Fruit fly (Drosophila melanogaster) whole organism, embryonic: Measurements from ENCODE around the gene CG6168.

Experiments
- Aef1 ChIP-seq: fragments of 200-800 bp; sonication (Bioruptor generic); IDR thresholded peaks from 3 replicates; pipeline ENCODE4 v1.3.6; 2022; ENCODE audit warnings: missing biosample characterization, missing genetic modification characterization
- Bteb2 ChIP-seq: fragments of 200-800 bp; sonication (Bioruptor generic); optimal IDR thresholded peaks from 2 replicates; lab custom pipeline; 2016; ENCODE audit warnings: missing biosample characterization, missing genetic modification characterization
- CG1024 ChIP-seq: fragments of 200-800 bp; sonication (Bioruptor generic); IDR thresholded peaks from 2 replicates; pipeline ENCODE4 v1.3.6; 2022; ENCODE audit warnings: missing biosample characterization, missing genetic modification characterization
- CG11093 ChIP-seq: fragments of 200-800 bp; sonication (Bioruptor generic); IDR thresholded peaks from 3 replicates; pipeline ENCODE4 v1.3.6; 2022; ENCODE audit warnings: missing biosample characterization, missing genetic modification characterization
- CG12391 ChIP-seq: fragments of 200-800 bp; sonication (Bioruptor generic); optimal IDR thresholded peaks from 3 replicates; lab custom pipeline; 2018; ENCODE audit warnings: missing biosample characterization, mild to moderate bottlenecking, missing genetic modification characterization, moderate library complexity
- CG13424 ChIP-seq: fragments of 200-800 bp; sonication (Bioruptor generic); optimal IDR thresholded peaks from 2 replicates; lab custom pipeline; 2019; ENCODE audit warnings: missing biosample characterization, mild to moderate bottlenecking, missing genetic modification characterization, moderate library complexity
- CG14667 ChIP-seq: fragments of 200-800 bp; sonication (Bioruptor generic); IDR thresholded peaks from 2 replicates; pipeline ENCODE4 v1.3.6; 2022; ENCODE audit warnings: missing biosample characterization, missing genetic modification characterization
- CG15479 ChIP-seq: fragments of 200-800 bp; sonication (Bioruptor generic); optimal IDR thresholded peaks from 3 replicates; lab custom pipeline; 2019; ENCODE audit warnings: missing biosample characterization, mild to moderate bottlenecking, missing genetic modification characterization, moderate library complexity
- CG16813 ChIP-seq: fragments of 200-800 bp; sonication (Bioruptor generic); IDR thresholded peaks from 3 replicates; pipeline ENCODE4 v1.3.6; 2022; ENCODE audit warnings: missing biosample characterization, missing genetic modification characterization; ENCODE audit not compliant: partially characterized antibody
- CG17361 ChIP-seq: fragments of 200-800 bp; sonication (Bioruptor generic); IDR thresholded peaks from 3 replicates; pipeline ENCODE4 v1.3.6; 2022; ENCODE audit warnings: missing biosample characterization, missing genetic modification characterization
- CG2116 ChIP-seq: fragments of 200-800 bp; sonication (Bioruptor generic); optimal IDR thresholded peaks from 3 replicates; lab custom pipeline; 2018; ENCODE audit warnings: missing biosample characterization, mild to moderate bottlenecking, missing genetic modification characterization
- CG2120 ChIP-seq: fragments of 200-800 bp; sonication (Bioruptor generic); optimal IDR thresholded peaks from 3 replicates; lab custom pipeline; 2016; ENCODE audit warnings: missing biosample characterization, missing genetic modification characterization
- CG2889 ChIP-seq: fragments of 200-800 bp; sonication (Bioruptor generic); IDR thresholded peaks from 3 replicates; pipeline ENCODE4 v1.3.6; 2022; ENCODE audit warnings: missing biosample characterization, missing genetic modification characterization
- CG31365 ChIP-seq: fragments of 200-800 bp; sonication (Bioruptor generic); optimal IDR thresholded peaks from 2 replicates; lab custom pipeline; 2018; ENCODE audit warnings: missing biosample characterization, mild to moderate bottlenecking, missing genetic modification characterization
- CG34422 ChIP-seq: fragments of 200-800 bp; sonication (Bioruptor generic); IDR thresholded peaks from 3 replicates; pipeline ENCODE4 v1.3.6; 2022; ENCODE audit warnings: missing biosample characterization, missing genetic modification characterization
- CG4328 ChIP-seq: fragments of 200-800 bp; sonication (Bioruptor generic); optimal IDR thresholded peaks from 3 replicates; lab custom pipeline; 2017; ENCODE audit warnings: missing biosample characterization, missing genetic modification reagents, missing genetic modification characterization
- CG4854 ChIP-seq: fragments of 200-800 bp; sonication (Bioruptor generic); optimal IDR thresholded peaks from 2 replicates; lab custom pipeline; 2016; ENCODE audit warnings: missing biosample characterization, missing genetic modification characterization, inconsistent platforms
- CG7556 ChIP-seq: fragments of 200-800 bp; sonication (Bioruptor generic); optimal IDR thresholded peaks from 2 replicates; lab custom pipeline; 2017; ENCODE audit warnings: missing biosample characterization, mild to moderate bottlenecking, missing genetic modification characterization
- CG7963 ChIP-seq: fragments of 200-800 bp; sonication (Bioruptor generic); IDR thresholded peaks from 3 replicates; pipeline ENCODE4 v1.3.6; 2022; ENCODE audit warnings: missing biosample characterization, missing genetic modification characterization; ENCODE audit not compliant: partially characterized antibody
- CG8765 ChIP-seq: fragments of 200-800 bp; sonication (Bioruptor generic); IDR thresholded peaks from 2 replicates; pipeline ENCODE4 v1.3.6; 2022; ENCODE audit warnings: missing biosample characterization, missing genetic modification characterization
- CG8944 ChIP-seq: fragments of 200-800 bp; sonication (Bioruptor generic); optimal IDR thresholded peaks from 3 replicates; lab custom pipeline; 2016; ENCODE audit warnings: missing biosample characterization, missing genetic modification characterization
- CG9932 ChIP-seq: fragments of 200-800 bp; sonication (Bioruptor generic); IDR thresholded peaks from 2 replicates; pipeline ENCODE4 v1.3.6; 2022; ENCODE audit warnings: missing biosample characterization, missing genetic modification characterization
- CoRest ChIP-seq: fragments of 200-800 bp; sonication (Bioruptor generic); optimal IDR thresholded peaks from 3 replicates; lab custom pipeline; 2018; ENCODE audit warnings: missing biosample characterization, mild to moderate bottlenecking, missing genetic modification characterization, moderate library complexity
- Gsc ChIP-seq: fragments of 200-800 bp; sonication (Bioruptor generic); IDR thresholded peaks from 2 replicates; pipeline ENCODE4 v1.3.6; 2022; ENCODE audit warnings: missing biosample characterization, missing genetic modification characterization
- HLH3B ChIP-seq: fragments of 200-800 bp; sonication (Bioruptor generic); IDR thresholded peaks from 2 replicates; pipeline ENCODE4 v1.3.6; 2022; ENCODE audit warnings: missing biosample characterization, missing genetic modification characterization
- HLH54F ChIP-seq: fragments of 200-800 bp; sonication (Bioruptor generic); optimal IDR thresholded peaks from 3 replicates; lab custom pipeline; 2016; ENCODE audit warnings: missing biosample characterization, missing genetic modification characterization
- HmgZ ChIP-seq: fragments of 200-800 bp; sonication (Bioruptor generic); optimal IDR thresholded peaks from 2 replicates; lab custom pipeline; 2018; ENCODE audit warnings: missing biosample characterization, mild to moderate bottlenecking, missing genetic modification characterization
- MBD-R2 ChIP-seq: fragments of 200-800 bp; sonication (Bioruptor generic); IDR thresholded peaks from 2 replicates; pipeline ENCODE4 v1.3.6; 2022; ENCODE audit warnings: missing biosample characterization, missing genetic modification characterization
- Mes4 ChIP-seq: fragments of 200-800 bp; sonication (Bioruptor generic); optimal IDR thresholded peaks from 2 replicates; lab custom pipeline; 2016; ENCODE audit warnings: missing biosample characterization, missing genetic modification characterization
- Ptx1 ChIP-seq: fragments of 200-800 bp; sonication (Bioruptor generic); IDR thresholded peaks from 2 replicates; pipeline ENCODE4 v1.3.6; 2022; ENCODE audit warnings: missing biosample characterization, missing genetic modification characterization
- Sox102F ChIP-seq: fragments of 200-800 bp; sonication (Bioruptor generic); optimal IDR thresholded peaks from 2 replicates; lab custom pipeline; 2018; ENCODE audit warnings: missing biosample characterization, mild to moderate bottlenecking, missing genetic modification characterization, moderate library complexity
- Sry-δ ChIP-seq: fragments of 200-800 bp; sonication (Bioruptor generic); optimal IDR thresholded peaks from 2 replicates; lab custom pipeline; 2016; ENCODE audit warnings: missing biosample characterization, missing genetic modification characterization
- Usf ChIP-seq: fragments of 200-800 bp; sonication (Bioruptor generic); optimal IDR thresholded peaks from 2 replicates; lab custom pipeline; 2017; ENCODE audit warnings: missing genotype, missing biosample characterization, missing genetic modification characterization
- cad ChIP-seq: fragments of >200 bp; optimal IDR thresholded peaks from 2 replicates; lab custom pipeline; 2017; ENCODE audit warnings: missing biosample characterization, missing genetic modification characterization
- disco-r ChIP-seq: fragments of 200-800 bp; sonication (Bioruptor generic); optimal IDR thresholded peaks from 2 replicates; lab custom pipeline; 2016; ENCODE audit warnings: missing biosample characterization, missing genetic modification characterization
- dmrt11E ChIP-seq: fragments of 200-800 bp; sonication (Bioruptor generic); optimal IDR thresholded peaks from 3 replicates; lab custom pipeline; 2018; ENCODE audit warnings: missing biosample characterization, mild to moderate bottlenecking, missing genetic modification characterization, moderate library complexity
- dysf ChIP-seq: fragments of 200-800 bp; sonication (Bioruptor generic); IDR thresholded peaks from 3 replicates; pipeline ENCODE4 v1.3.6; 2022; ENCODE audit warnings: missing biosample characterization, missing genetic modification characterization
- gem ChIP-seq: fragments of 200-800 bp; sonication (Bioruptor generic); optimal IDR thresholded peaks from 2 replicates; lab custom pipeline; 2019; ENCODE audit warnings: missing biosample characterization, mild to moderate bottlenecking, missing genetic modification characterization, moderate library complexity
- gt ChIP-seq: fragments of 200-800 bp; sonication (Bioruptor generic); IDR thresholded peaks from 2 replicates; pipeline ENCODE4 v1.3.6; 2022; ENCODE audit warnings: missing biosample characterization, missing genetic modification characterization
- hbn ChIP-seq: fragments of 200-800 bp; sonication (Bioruptor generic); IDR thresholded peaks from 2 replicates; pipeline ENCODE4 v1.3.6; 2022; ENCODE audit warnings: missing biosample characterization, missing genetic modification characterization; ENCODE audit not compliant: partially characterized antibody
- ind ChIP-seq: fragments of 200-800 bp; sonication (Bioruptor generic); optimal IDR thresholded peaks from 3 replicates; lab custom pipeline; 2016; ENCODE audit warnings: missing biosample characterization, missing genetic modification characterization
- kay ChIP-seq: fragments of 200-800 bp; sonication (Bioruptor generic); optimal IDR thresholded peaks from 2 replicates; lab custom pipeline; 2016; ENCODE audit warnings: missing biosample characterization, missing genetic modification characterization
- lola ChIP-seq, 3 experiments: fragments of >200 bp in 2 of 3; fragments of 200-800 bp in 1 of 3; sonication (Bioruptor generic) in 1 of 3; optimal IDR thresholded peaks; 2 replicates each; lab custom pipeline; 2017 to 2019; ENCODE audit warnings: missing biosample characterization in 3 of 3, missing genetic modification characterization in 3 of 3, mild to moderate bottlenecking in 1 of 3, moderate library complexity in 1 of 3
- mam ChIP-seq: fragments of 200-800 bp; sonication (Bioruptor generic); optimal IDR thresholded peaks from 3 replicates; lab custom pipeline; 2016; ENCODE audit warnings: missing biosample characterization, missing genetic modification characterization
- nmo ChIP-seq: fragments of 200-800 bp; sonication (Bioruptor generic); optimal IDR thresholded peaks from 2 replicates; lab custom pipeline; 2018; ENCODE audit warnings: missing biosample characterization, mild to moderate bottlenecking, missing genetic modification characterization, moderate library complexity
- run ChIP-seq: fragments of 200-800 bp; sonication (Bioruptor generic); optimal IDR thresholded peaks from 3 replicates; lab custom pipeline; 2018; ENCODE audit warnings: missing biosample characterization, mild to moderate bottlenecking, missing genetic modification characterization
- slp2 ChIP-seq: fragments of 200-800 bp; sonication (Bioruptor generic); optimal IDR thresholded peaks from 2 replicates; lab custom pipeline; 2016; ENCODE audit warnings: missing biosample characterization, missing genetic modification characterization
- sob ChIP-seq: fragments of 200-800 bp; sonication (Bioruptor generic); IDR thresholded peaks from 2 replicates; pipeline ENCODE4 v1.3.6; 2022; ENCODE audit warnings: missing biosample characterization, missing genetic modification characterization
- sr ChIP-seq: fragments of 200-800 bp; sonication (Bioruptor generic); IDR thresholded peaks from 3 replicates; pipeline ENCODE4 v1.3.6; 2022; ENCODE audit warnings: missing biosample characterization, missing genetic modification characterization
- sug ChIP-seq: fragments of 200-800 bp; optimal IDR thresholded peaks from 2 replicates; lab custom pipeline; 2019; ENCODE audit warnings: missing biosample characterization, mild to moderate bottlenecking, missing genetic modification characterization, moderate library complexity
- tgo ChIP-seq: fragments of 200-800 bp; sonication (Bioruptor generic); IDR thresholded peaks from 3 replicates; pipeline ENCODE4 v1.3.6; 2022; ENCODE audit warnings: missing biosample characterization, missing genetic modification characterization
- tio ChIP-seq: fragments of 200-800 bp; sonication (Bioruptor generic); optimal IDR thresholded peaks from 2 replicates; lab custom pipeline; 2017; ENCODE audit warnings: missing biosample characterization, missing genetic modification characterization, inconsistent platforms
- vfl ChIP-seq: fragments of 200-800 bp; sonication (Bioruptor generic); optimal IDR thresholded peaks from 2 replicates; lab custom pipeline; 2016; ENCODE audit warnings: missing biosample characterization, missing genetic modification characterization

CG6168 gene

DNA sequence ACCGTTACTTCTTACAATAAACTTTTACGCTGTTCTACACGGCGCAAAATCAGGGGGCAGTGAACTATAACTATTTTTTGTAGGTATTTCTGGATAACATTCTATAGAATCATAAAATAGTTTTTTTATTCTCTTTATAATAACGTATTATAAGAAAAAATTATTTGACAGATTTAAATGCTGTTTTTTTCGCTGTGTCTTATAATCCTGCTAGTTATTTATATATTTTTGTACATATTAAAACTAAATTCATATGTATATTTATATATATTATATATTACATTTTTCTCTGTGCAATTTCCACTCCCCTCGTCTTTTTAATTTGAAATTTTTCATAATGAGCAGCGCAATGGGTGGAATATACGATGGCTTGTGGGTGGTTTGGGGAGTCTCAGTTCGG, 10.8 kb downstream of the CG6168 start (continued):
- TF ChIP-seq disco-r (GFP tag; lab: Kevin White, UChicago): no peak
- no peak for TF ChIP-seq Usf (GFP tag; lab: Kevin White, UChicago)
- TF ChIP-seq CG2116 (GFP tag; lab: Kevin White, UChicago): no peak
- TF ChIP-seq HLH54F (GFP tag; lab: Kevin White, UChicago): no peak
- TF ChIP-seq Gsc: no peak
- TF ChIP-seq run (tag; lab: Kevin White, UChicago): no peak
- TF ChIP-seq hbn (GFP tag; lab: Robert Waterston, UW): no peak
- TF ChIP-seq CG2120 (GFP tag; lab: Kevin White, UChicago): no peak
- TF ChIP-seq tio: no peak
- TF ChIP-seq sug (tag; lab: Kevin White, UChicago): no peak
- no peak for TF ChIP-seq dysf
- peak; percentile 34; the same call in 1 of the 2 replicates for TF ChIP-seq Ptx1 (GFP tag; lab: Robert Waterston, UW)
- TF ChIP-seq CG8944 (GFP tag; lab: Kevin White, UChicago): no peak
- TF ChIP-seq Bteb2 (GFP tag; lab: Kevin White, UChicago): no peak
- no peak for TF ChIP-seq Mes4 (GFP tag; lab: Kevin White, UChicago)
- TF ChIP-seq MBD-R2 (GFP tag; lab: Robert Waterston, UW): no peak
- TF ChIP-seq CG15479: no peak
- peak; percentile 41 for TF ChIP-seq CG7556
- no peak for TF ChIP-seq cad
- no peak for TF ChIP-seq CG14667 (GFP tag; lab: Robert Waterston, UW)
- peak; percentile 47 for TF ChIP-seq nmo (GFP tag; lab: Kevin White, UChicago)
- TF ChIP-seq CG1024 (GFP tag; lab: Robert Waterston, UW): no peak
- no peak for TF ChIP-seq CG31365
- peak; percentile 66 for TF ChIP-seq gem
- TF ChIP-seq vfl (GFP tag; lab: Kevin White, UChicago): no peak
- peak; percentile 12 for TF ChIP-seq CoRest (tag; lab: Kevin White, UChicago)
- TF ChIP-seq CG2889 (GFP tag; lab: Robert Waterston, UW): no peak
- TF ChIP-seq sr (GFP tag; lab: Robert Waterston, UW): no peak
- peak; percentile 46; the same call in 1 of the 3 replicates for TF ChIP-seq CG17361 (GFP tag; lab: Robert Waterston, UW)
- no peak for TF ChIP-seq gt (GFP tag; lab: Robert Waterston, UW)
- TF ChIP-seq slp2: no peak
- TF ChIP-seq CG11093 (GFP tag; lab: Robert Waterston, UW): no peak
- no peak for TF ChIP-seq lola (GFP tag; optimal IDR thresholded peaks at IDR 0.05; lab: Kevin White, UChicago)
- TF ChIP-seq tgo (GFP tag; lab: Robert Waterston, UW): peak; percentile 16; the same call in 1 of the 3 replicates
- TF ChIP-seq CG34422 (GFP tag; lab: Robert Waterston, UW): no peak
- no peak for TF ChIP-seq sob (GFP tag; lab: Robert Waterston, UW)
- no peak for TF ChIP-seq ind (GFP tag; lab: Kevin White, UChicago)
- TF ChIP-seq CG16813 (GFP tag; lab: Robert Waterston, UW): no peak
- TF ChIP-seq dmrt11E (tag; lab: Kevin White, UChicago): peak; percentile 18
- TF ChIP-seq CG9932: no peak
- TF ChIP-seq CG8765 (GFP tag; lab: Robert Waterston, UW): no peak
- TF ChIP-seq Sry-δ (GFP tag; lab: Kevin White, UChicago): no peak
- peak; percentile 11 for TF ChIP-seq CG12391
- TF ChIP-seq Aef1 (GFP tag; lab: Robert Waterston, UW): no peak
- TF ChIP-seq kay (GFP tag; lab: Kevin White, UChicago): no peak
- no peak for TF ChIP-seq mam (GFP tag; lab: Kevin White, UChicago)
- peak; percentile 42 for TF ChIP-seq Sox102F (GFP tag; lab: Kevin White, UChicago)
- no peak for TF ChIP-seq HLH3B (GFP tag; lab: Robert Waterston, UW)
- TF ChIP-seq CG4328 (GFP tag; lab: Kevin White, UChicago): no peak
- peak; percentile 30 for TF ChIP-seq CG13424 (tag; lab: Kevin White, UChicago)
- TF ChIP-seq CG7963 (GFP tag; lab: Robert Waterston, UW): no peak
- TF ChIP-seq HmgZ (tag; lab: Kevin White, UChicago): no peak
- TF ChIP-seq CG4854 (GFP tag; lab: Kevin White, UChicago): no peak
